Worm (Caenorhabditis elegans) whole organism, young adult: Measurements from ENCODE around the gene tceb-3.

Experiments used
- ceh-100 ChIP-seq: fragments of 200-800 bp; sonication (Bioruptor generic); IDR thresholded peaks from 2 replicates; pipeline ENCODE4 v1.3.6; 2022; ENCODE audit warnings: missing genetic modification reagents, missing genetic modification characterization, missing compliant biosample characterization
- dox-1 ChIP-seq: fragments of 200-800 bp; sonication (Bioruptor generic); IDR thresholded peaks from 2 replicates; pipeline ENCODE4 v1.3.6; 2022; ENCODE audit warnings: missing genetic modification reagents, missing genetic modification characterization, missing compliant biosample characterization
- lin-40 ChIP-seq: sonication (generic microtip); optimal IDR thresholded peaks from 2 replicates; lab custom pipeline; 2016; ENCODE audit warnings: missing genetic modification characterization, mild to moderate bottlenecking, missing compliant biosample characterization, missing genotype, missing genetic modification reagents
- lsy-27 ChIP-seq: sonication (generic microtip); optimal IDR thresholded peaks from 2 replicates; lab custom pipeline; 2017; ENCODE audit warnings: missing genetic modification characterization, mild to moderate bottlenecking, missing compliant biosample characterization, antibody characterized with exemption, missing genotype, borderline replicate concordance; ENCODE audit not compliant: insufficient read depth
- mxl-1 ChIP-seq: sonication (generic microtip); optimal IDR thresholded peaks from 2 replicates; lab custom pipeline; 2016; ENCODE audit warnings: missing genetic modification characterization, missing compliant biosample characterization
- nfya-2 ChIP-seq: fragments of 200-800 bp; sonication (Bioruptor generic); IDR thresholded peaks from 2 replicates; pipeline ENCODE4 v1.3.6; 2022; ENCODE audit warnings: missing genetic modification reagents, missing genetic modification characterization, missing compliant biosample characterization
- pha-4 ChIP-seq: fragments of 150-350 bp; sonication (generic microtip); optimal IDR thresholded peaks from 2 replicates; lab custom pipeline; 2014; ENCODE audit warnings: missing biosample characterization, missing genetic modification reagents, missing genetic modification characterization
- snpc-4 ChIP-seq, 5 experiments: fragments of 150-350 bp in 1 of 5; sonication (generic microtip) in 4 of 5; optimal IDR thresholded peaks; 2 replicates each; lab custom pipeline; 2014 to 2018; ENCODE audit warnings: missing genetic modification characterization in 5 of 5, missing biosample characterization in 3 of 5, antibody characterized with exemption in 2 of 5, mild to moderate bottlenecking in 2 of 5, missing compliant biosample characterization in 2 of 5, missing genotype in 2 of 5, moderate library complexity in 2 of 5, missing genetic modification reagents in 1 of 5

DNA sequence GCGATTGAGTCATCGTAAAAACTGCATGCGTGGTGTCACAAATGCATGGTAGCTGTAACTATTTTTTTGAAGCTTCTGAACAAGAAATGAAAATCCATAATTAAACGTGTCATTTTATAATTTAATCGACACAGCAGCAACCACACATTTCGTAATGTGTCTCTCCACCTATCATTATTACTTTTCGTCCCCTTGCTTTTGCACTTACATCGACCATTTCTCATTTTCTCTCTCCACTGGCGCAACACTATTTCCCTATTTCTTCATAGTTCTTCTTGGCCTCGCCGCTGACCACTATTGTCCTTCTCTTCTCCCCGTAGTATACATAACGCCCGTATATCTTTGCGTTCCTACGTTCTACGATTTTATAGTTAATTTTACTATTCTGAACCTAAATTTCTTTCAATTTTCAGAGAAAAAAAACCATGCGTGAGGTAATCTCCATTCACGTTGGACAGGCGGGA, 28.9 kb downstream of the tceb-3 start, which contains the start of gene tba-4:
- TF ChIP-seq nfya-2 (GFP tag; lab: Robert Waterston, UW) (no peak), lin-40 (tag; lab: Kevin White, UChicago) (no peak), pha-4 (tag; lab: Kevin White, UChicago) (no peak), ceh-100 (GFP tag; lab: Robert Waterston, UW) (no peak), lsy-27 (tag; lab: Kevin White, UChicago) (no peak), snpc-4 (GFP tag; optimal IDR thresholded peaks at IDR 0.05; lab: Kevin White, UChicago) (no peak), snpc-4 (tag; optimal IDR thresholded peaks at IDR 0.05; lab: Kevin White, UChicago) (no peak), dox-1 (GFP tag; lab: Robert Waterston, UW) (no peak), mxl-1 (no peak)
